Worm (Caenorhabditis elegans) whole organism, L4 larva: ENCODE data around the gene srt-70.

Experiments
- F44E2.7 ChIP-seq: fragments of 200-800 bp; sonication (Bioruptor generic); IDR thresholded peaks from 2 replicates; pipeline ENCODE4 v2.1.2; 2022; ENCODE audit warnings: missing genetic modification characterization, missing compliant biosample characterization
- F49E8.2 ChIP-seq: sonication (generic microtip); optimal IDR thresholded peaks from 2 replicates; lab custom pipeline; 2016; ENCODE audit warnings: missing compliant biosample characterization, mild to moderate bottlenecking, missing genetic modification characterization, borderline replicate concordance
- T20F7.1 ChIP-seq: fragments of 200-800 bp; sonication (Bioruptor generic); optimal IDR thresholded peaks from 2 replicates; lab custom pipeline; 2018; ENCODE audit warnings: mild to moderate bottlenecking, missing genetic modification characterization, missing compliant biosample characterization
- T26A8.4 ChIP-seq: fragments of 200-800 bp; sonication (Bioruptor generic); IDR thresholded peaks from 2 replicates; pipeline ENCODE4 v1.3.6; 2022; ENCODE audit warnings: missing genetic modification characterization, missing compliant biosample characterization
- Y48G9A.11 ChIP-seq: fragments of 200-800 bp; sonication (Bioruptor generic); IDR thresholded peaks from 2 replicates; pipeline ENCODE4 v1.3.6; 2022; ENCODE audit warnings: missing genetic modification reagents, missing genetic modification characterization, missing compliant biosample characterization
- Y5F2A.4 ChIP-seq: fragments of 200-800 bp; sonication (Bioruptor generic); optimal IDR thresholded peaks from 2 replicates; lab custom pipeline; 2018; ENCODE audit warnings: mild to moderate bottlenecking, missing genetic modification characterization, missing compliant biosample characterization
- Y75B8A.6 ChIP-seq: fragments of 200-800 bp; sonication (Bioruptor generic); IDR thresholded peaks from 2 replicates; pipeline ENCODE4 v1.3.6; 2022; ENCODE audit warnings: missing genetic modification reagents, missing genetic modification characterization, missing compliant biosample characterization
- ZK337.2 ChIP-seq: fragments of 200-800 bp; sonication (Bioruptor generic); IDR thresholded peaks from 2 replicates; pipeline ENCODE4 v1.3.6; 2022; ENCODE audit warnings: missing genetic modification reagents, missing genetic modification characterization, missing compliant biosample characterization
- aha-1 ChIP-seq: fragments of 150-350 bp; peaks from one replicate; lab custom pipeline; 2014; ENCODE audit warnings: missing biosample characterization, missing genetic modification characterization
- attf-4 ChIP-seq: sonication (generic microtip); optimal IDR thresholded peaks from 3 replicates; lab custom pipeline; 2017; ENCODE audit warnings: missing biosample characterization, missing genetic modification characterization
- ceh-20 ChIP-seq: fragments of 200-800 bp; sonication (Bioruptor generic); IDR thresholded peaks from 2 replicates; pipeline ENCODE4 v1.3.6; 2022; ENCODE audit warnings: missing genetic modification reagents, missing genetic modification characterization, missing compliant biosample characterization
- ceh-82 ChIP-seq: sonication (generic microtip); optimal IDR thresholded peaks from 2 replicates; lab custom pipeline; 2017; ENCODE audit warnings: missing biosample characterization, missing genetic modification characterization
- dpl-1 ChIP-seq: fragments of 150-350 bp; optimal IDR thresholded peaks from 2 replicates; lab custom pipeline; 2014; ENCODE audit warnings: missing biosample characterization, missing genetic modification reagents, missing genetic modification characterization
- dve-1 ChIP-seq: sonication (generic microtip); optimal IDR thresholded peaks from 2 replicates; lab custom pipeline; 2017; ENCODE audit warnings: antibody characterized with exemption, mild to moderate bottlenecking, missing genetic modification characterization, missing compliant biosample characterization; ENCODE audit not compliant: insufficient read depth
- gei-8 ChIP-seq: fragments of 200-800 bp; sonication (Bioruptor generic); optimal IDR thresholded peaks from 2 replicates; lab custom pipeline; 2018; ENCODE audit warnings: mild to moderate bottlenecking, missing genetic modification characterization, missing compliant biosample characterization
- hif-1 ChIP-seq, 2 experiments: sonication (generic microtip); optimal IDR thresholded peaks; 2 replicates each; lab custom pipeline; 2016 to 2017; ENCODE audit warnings: missing compliant biosample characterization in 2 of 2, missing genetic modification characterization in 2 of 2, missing genetic modification reagents in 2 of 2, missing genotype in 2 of 2, mild to moderate bottlenecking in 1 of 2
- hlh-11 ChIP-seq: fragments of 200-800 bp; sonication (Bioruptor generic); optimal IDR thresholded peaks from 2 replicates; lab custom pipeline; 2018; ENCODE audit warnings: mild to moderate bottlenecking, missing genetic modification characterization, missing compliant biosample characterization
- lim-7 ChIP-seq: fragments of 200-800 bp; sonication (Bioruptor generic); IDR thresholded peaks from 2 replicates; pipeline ENCODE4 v1.3.6; 2022; ENCODE audit warnings: missing genetic modification characterization, missing compliant biosample characterization
- lin-1 ChIP-seq: fragments of 200-800 bp; sonication (Bioruptor generic); IDR thresholded peaks from 2 replicates; pipeline ENCODE4 v1.3.6; 2022; ENCODE audit warnings: missing genetic modification reagents, missing genetic modification characterization, missing compliant biosample characterization
- lin-13 ChIP-seq: fragments of 150-350 bp; optimal IDR thresholded peaks from 2 replicates; lab custom pipeline; 2014; ENCODE audit warnings: missing biosample characterization, missing genetic modification reagents, missing genetic modification characterization
- lin-29 ChIP-seq: fragments of 200-800 bp; sonication (Bioruptor generic); IDR thresholded peaks from 2 replicates; pipeline ENCODE4 v1.3.6; 2022; ENCODE audit warnings: missing genetic modification reagents, missing genetic modification characterization, missing compliant biosample characterization
- lir-3 ChIP-seq: sonication (generic microtip); optimal IDR thresholded peaks from 2 replicates; lab custom pipeline; 2016; ENCODE audit warnings: mild to moderate bottlenecking, missing genetic modification characterization, missing compliant biosample characterization
- lsy-2 ChIP-seq, 2 experiments: fragments of 150-350 bp in 1 of 2; sonication (generic microtip) in 1 of 2; optimal IDR thresholded peaks; 2 replicates each; lab custom pipeline; 2014 to 2017; ENCODE audit warnings: missing biosample characterization in 2 of 2, missing genetic modification characterization in 2 of 2
- madf-5 ChIP-seq, 2 experiments: fragments of 200-800 bp; sonication (Bioruptor generic); IDR thresholded peaks; 2 replicates each; pipeline ENCODE4 v1.3.6; 2022; ENCODE audit warnings: missing compliant biosample characterization in 2 of 2, missing genetic modification characterization in 2 of 2
- mdl-1 ChIP-seq, 2 experiments: fragments of 150-350 bp in 1 of 2; sonication (generic microtip) in 1 of 2; optimal IDR thresholded peaks; 2 replicates each; lab custom pipeline; 2014 to 2017; ENCODE audit warnings: missing biosample characterization in 2 of 2, missing genetic modification characterization in 2 of 2
- mep-1 ChIP-seq: fragments of 150-350 bp; sonication (generic microtip); optimal IDR thresholded peaks from 3 replicates; lab custom pipeline; 2014; ENCODE audit warnings: missing biosample characterization, missing genetic modification characterization
- mes-2 ChIP-seq: sonication (generic microtip); optimal IDR thresholded peaks from 2 replicates; lab custom pipeline; 2016; ENCODE audit warnings: missing genotype, mild to moderate bottlenecking, missing genetic modification characterization, missing compliant biosample characterization; ENCODE audit not compliant: poor library complexity, severe bottlenecking
- mxl-3 ChIP-seq: fragments of 200-800 bp; sonication (Bioruptor generic); optimal IDR thresholded peaks from 2 replicates; lab custom pipeline; 2018; ENCODE audit warnings: mild to moderate bottlenecking, missing genetic modification characterization, missing compliant biosample characterization
- nhr-102 ChIP-seq: sonication (generic microtip); optimal IDR thresholded peaks from 2 replicates; lab custom pipeline; 2016; ENCODE audit warnings: mild to moderate bottlenecking, missing genetic modification characterization, moderate library complexity, missing compliant biosample characterization
- nhr-11 ChIP-seq: fragments of 150-350 bp; optimal IDR thresholded peaks from 2 replicates; lab custom pipeline; 2014; ENCODE audit warnings: missing biosample characterization, missing genetic modification characterization
- nhr-237 ChIP-seq: sonication (generic microtip); optimal IDR thresholded peaks from 2 replicates; lab custom pipeline; 2017; ENCODE audit warnings: missing biosample characterization, missing genetic modification characterization
- nhr-28 ChIP-seq: fragments of 150-350 bp; optimal IDR thresholded peaks from 2 replicates; lab custom pipeline; 2014; ENCODE audit warnings: missing biosample characterization, missing genetic modification characterization
- nhr-42 ChIP-seq: fragments of 200-800 bp; sonication (Bioruptor generic); IDR thresholded peaks from 2 replicates; pipeline ENCODE4 v1.3.6; 2022; ENCODE audit warnings: missing genetic modification characterization, missing compliant biosample characterization
- nhr-48 ChIP-seq: sonication (generic microtip); optimal IDR thresholded peaks from 2 replicates; lab custom pipeline; 2016; ENCODE audit warnings: mild to moderate bottlenecking, missing genetic modification characterization, missing compliant biosample characterization
- nhr-76 ChIP-seq: fragments of 150-350 bp; optimal IDR thresholded peaks from 2 replicates; lab custom pipeline; 2014; ENCODE audit warnings: missing biosample characterization, missing genetic modification characterization
- nhr-77 ChIP-seq: fragments of 150-350 bp; optimal IDR thresholded peaks from 2 replicates; lab custom pipeline; 2014; ENCODE audit warnings: missing biosample characterization, missing genetic modification characterization
- pqm-1 ChIP-seq: sonication (generic microtip); optimal IDR thresholded peaks from 2 replicates; lab custom pipeline; 2017; ENCODE audit warnings: missing biosample characterization, missing genetic modification characterization
- rbr-2 ChIP-seq: sonication (generic microtip); optimal IDR thresholded peaks from 2 replicates; lab custom pipeline; 2016; ENCODE audit warnings: missing genotype, missing genetic modification characterization, missing compliant biosample characterization
- skn-1 ChIP-seq: fragments of 150-350 bp; optimal IDR thresholded peaks from 2 replicates; lab custom pipeline; 2014; ENCODE audit warnings: missing biosample characterization, missing genetic modification characterization
- tag-97 ChIP-seq: fragments of 200-800 bp; sonication (Bioruptor generic); IDR thresholded peaks from 2 replicates; pipeline ENCODE4 v1.3.6; 2022; ENCODE audit warnings: missing genetic modification characterization, missing compliant biosample characterization
- tra-1 ChIP-seq: fragments of 200-800 bp; sonication (Bioruptor generic); IDR thresholded peaks from 2 replicates; pipeline ENCODE4 v1.3.6; 2022; ENCODE audit warnings: missing genetic modification reagents, missing genetic modification characterization, missing compliant biosample characterization
- zfp-3 ChIP-seq: fragments of 200-800 bp; sonication (Bioruptor generic); conservative IDR thresholded peaks from 2 replicates; pipeline ENCODE4 v1.3.6; 2022; ENCODE audit warnings: missing genetic modification reagents, missing genetic modification characterization, missing compliant biosample characterization

The srt-70 gene

DNA sequence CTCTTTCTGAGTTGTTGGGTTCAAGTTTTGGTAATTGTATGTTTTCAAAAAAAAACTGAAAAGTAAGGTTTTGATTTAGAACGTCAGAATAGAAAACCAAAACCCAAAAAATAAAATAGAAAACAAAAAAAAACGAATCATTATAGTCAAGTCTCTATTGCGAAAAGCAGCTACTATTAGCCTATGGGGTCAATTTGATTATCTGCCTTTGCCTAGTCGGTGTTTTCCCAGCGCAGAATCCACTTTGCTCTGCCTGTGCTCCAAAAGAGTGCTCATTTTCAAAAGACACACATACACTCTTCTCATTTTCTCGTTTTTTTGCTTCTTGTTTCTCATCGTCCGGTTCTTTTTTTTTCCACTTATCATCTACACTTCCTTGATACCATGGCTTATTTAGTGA is 29.3 kb upstream of the srt-70 start:
- no peak for TF ChIP-seq tag-97 (GFP tag; lab: Robert Waterston, UW)
- no peak for TF ChIP-seq dve-1 (tag; lab: Kevin White, UChicago)
- TF ChIP-seq F44E2.7 (GFP tag; lab: Robert Waterston, UW), result no peak
- TF ChIP-seq attf-4 (tag; lab: Kevin White, UChicago), result no peak
- no peak for TF ChIP-seq lim-7 (GFP tag; lab: Robert Waterston, UW)
- TF ChIP-seq pqm-1 (tag; lab: Kevin White, UChicago), result no peak
- no peak for TF ChIP-seq lin-1 (GFP tag; lab: Robert Waterston, UW)

ce11 chrV:5287273-5287672 is 27.9 kb upstream of the srt-70 start, which contains the start of gene Y49G5A.1:
TSS of gene Y49G5A.1 (minus strand) at chrV:5287373.
- TF ChIP-seq madf-5 (GFP tag; IDR thresholded peaks at IDR 0.05; lab: Robert Waterston, UW), result no peak
- no peak for TF ChIP-seq mdl-1 (tag; optimal IDR thresholded peaks at IDR 0.05; lab: Kevin White, UChicago)
- no peak for TF ChIP-seq nhr-102 (tag; lab: Kevin White, UChicago)
- no peak for TF ChIP-seq nhr-28 (tag; lab: Kevin White, UChicago)
- no peak for TF ChIP-seq skn-1 (tag; lab: Kevin White, UChicago)
- TF ChIP-seq dpl-1, result no peak

DNA sequence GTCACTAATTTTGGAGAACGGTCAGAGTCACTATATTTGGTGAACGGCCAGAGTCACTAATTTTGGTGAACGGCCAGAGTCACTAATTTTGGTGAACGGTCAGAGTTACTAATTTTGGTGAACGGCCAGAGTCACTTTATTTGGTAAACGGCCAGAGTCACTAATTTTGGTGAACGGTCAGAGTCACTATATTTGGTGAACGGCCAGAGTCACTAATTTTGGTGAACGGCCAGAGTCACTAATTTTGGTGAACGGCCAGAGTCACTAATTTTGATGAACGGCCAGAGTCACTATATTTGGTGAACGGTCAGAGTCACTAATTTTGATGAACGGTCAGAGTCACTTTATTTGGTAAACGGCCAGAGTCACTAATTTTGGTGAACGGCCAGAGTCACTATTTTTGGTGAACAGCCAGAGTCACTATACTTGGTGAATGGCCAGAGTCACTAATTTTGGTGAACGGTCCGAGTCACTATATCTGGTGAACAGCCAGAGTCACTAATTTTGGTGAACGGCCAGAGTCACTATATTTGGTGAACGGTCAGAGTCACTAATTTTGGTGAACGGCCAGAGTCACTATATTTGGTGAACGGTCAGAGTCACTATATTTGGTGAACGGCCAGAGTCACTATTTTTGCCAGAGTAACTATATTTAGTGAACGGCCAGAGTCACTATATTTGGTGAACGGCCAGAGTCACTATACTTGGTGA is 25.1 kb upstream of the srt-70 start:
- TF ChIP-seq hlh-11 (tag; lab: Kevin White, UChicago) (peak; percentile 10), lir-3 (tag; lab: Kevin White, UChicago) (peak; percentile 4), gei-8 (GFP tag; lab: Kevin White, UChicago) (peak; percentile 13), mxl-3 (peak; percentile 17)

DNA sequence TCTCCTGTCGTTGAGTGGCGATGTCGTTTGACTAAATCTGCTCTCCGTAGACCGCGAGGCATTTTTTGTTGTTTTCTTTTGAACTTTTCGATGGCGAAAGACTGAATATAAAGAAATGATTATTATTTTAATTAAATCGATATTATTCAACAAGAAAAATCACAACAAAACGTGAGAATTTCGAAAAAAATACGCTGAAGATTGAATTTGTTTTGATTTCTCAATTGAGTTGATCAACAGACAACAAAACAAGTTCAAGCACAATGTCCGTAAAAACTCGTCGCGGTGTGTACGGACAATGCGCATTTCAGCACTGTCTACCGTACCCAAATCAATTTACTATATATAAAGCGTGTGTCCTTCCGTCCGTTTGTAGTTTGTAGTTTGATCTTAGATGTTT is 18.7 kb upstream of the srt-70 start, which contains the start of gene B0238.9:
TSS of gene B0238.9 (minus strand) at position 101 of the 400 bp plus-strand sequence.
- TF ChIP-seq Y5F2A.4 (GFP tag; lab: Kevin White, UChicago), result no peak

DNA sequence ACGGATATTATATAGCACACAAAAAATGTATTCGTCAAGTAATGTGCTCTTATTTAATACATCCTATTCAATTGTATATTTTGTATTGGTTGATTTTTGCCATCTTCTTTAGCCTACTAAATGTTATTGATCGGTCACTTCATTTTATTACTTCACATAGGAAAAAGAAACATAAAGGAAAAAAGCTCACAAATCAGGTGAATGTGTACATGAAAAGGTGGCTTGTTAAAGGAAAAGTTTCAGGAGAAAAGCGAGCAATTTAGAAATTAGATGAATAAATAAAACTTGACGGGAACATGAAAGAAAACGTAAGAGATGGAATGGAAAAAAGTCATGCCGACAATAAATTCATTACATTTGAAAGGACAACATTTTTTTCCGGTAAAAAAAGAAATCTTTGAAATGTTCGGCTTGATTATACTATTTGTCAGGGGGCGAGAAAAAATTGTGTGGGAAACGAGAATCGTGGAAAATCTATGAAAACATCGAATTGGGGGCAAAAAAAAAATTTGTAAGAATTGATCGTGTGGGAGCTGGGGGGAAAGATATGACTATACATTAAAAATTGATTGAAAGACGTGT is 16.2 kb upstream of the srt-70 start:
- no peak for TF ChIP-seq tra-1 (GFP tag; lab: Robert Waterston, UW)
- TF ChIP-seq T26A8.4 (GFP tag; lab: Robert Waterston, UW), result peak; percentile 66
- no peak for TF ChIP-seq nhr-76 (tag; lab: Kevin White, UChicago)
- TF ChIP-seq nhr-237, result no peak
- no peak for TF ChIP-seq ZK337.2
- peak; percentile 69; the same call in 1 of the 2 replicates for TF ChIP-seq zfp-3
- TF ChIP-seq aha-1 (tag; lab: Kevin White, UChicago), result peak; percentile 90
- no peak for TF ChIP-seq ceh-82 (tag; lab: Kevin White, UChicago)
- no peak for TF ChIP-seq tag-97 (GFP tag; lab: Robert Waterston, UW)
- TF ChIP-seq F49E8.2 (tag; lab: Kevin White, UChicago), result peak; percentile 6
- peak; percentile 53 for TF ChIP-seq nhr-102 (tag; lab: Kevin White, UChicago)
- TF ChIP-seq mep-1 (tag; lab: Kevin White, UChicago), result no peak
- TF ChIP-seq nhr-11, result no peak
- no peak for TF ChIP-seq T20F7.1
- no peak for TF ChIP-seq dve-1 (tag; lab: Kevin White, UChicago)
- TF ChIP-seq Y48G9A.11 (GFP tag; lab: Robert Waterston, UW), result no peak
- TF ChIP-seq hif-1 (tag; optimal IDR thresholded peaks at IDR 0.05; lab: Kevin White, UChicago), result no peak
- no peak for TF ChIP-seq nhr-77 (tag; lab: Kevin White, UChicago)
- TF ChIP-seq lin-13 (GFP tag; lab: Kevin White, UChicago), result no peak
- TF ChIP-seq ceh-20 (GFP tag; lab: Robert Waterston, UW), result no peak
- TF ChIP-seq rbr-2, result no peak
- peak; percentile 14 for TF ChIP-seq mes-2 (tag; lab: Kevin White, UChicago)
- no peak for TF ChIP-seq nhr-48
- no peak for TF ChIP-seq nhr-42 (GFP tag; lab: Robert Waterston, UW)
- TF ChIP-seq pqm-1 (tag; lab: Kevin White, UChicago), result no peak
- no peak for TF ChIP-seq lin-29
- TF ChIP-seq Y75B8A.6, result 0 out of 2 replicates have a peak, but pooled peaks have one; percentile 5
- peak in 1 of 2 experiments; percentile 2 for TF ChIP-seq lsy-2 (tag; optimal IDR thresholded peaks at IDR 0.05; lab: Kevin White, UChicago)
